Worm (Caenorhabditis elegans) whole organism, L4/young adult: Measurements from ENCODE around the gene nlp-60.

Experiments
- W03F9.2 ChIP-seq: fragments of 150-350 bp; optimal IDR thresholded peaks from 2 replicates; lab custom pipeline; 2014; ENCODE audit warnings: missing biosample characterization, missing genetic modification characterization
- dao-5 ChIP-seq: sonication (generic microtip); optimal IDR thresholded peaks from 2 replicates; lab custom pipeline; 2016; ENCODE audit warnings: missing genotype, missing genetic modification characterization, moderate library complexity, missing compliant biosample characterization
- him-1 ChIP-seq: sonication (generic microtip); optimal IDR thresholded peaks from 2 replicates; lab custom pipeline; 2016; ENCODE audit warnings: missing genotype, missing genetic modification reagents, missing genetic modification characterization, missing compliant biosample characterization

ce11 chrIV:8638761-8639160 lies 40.4 kb downstream of the nlp-60 start, which contains the start of gene F42A9.9:
- no peak for TF ChIP-seq him-1 (tag; lab: Kevin White, UChicago)
- no peak for TF ChIP-seq W03F9.2 (tag; lab: Kevin White, UChicago)
- no peak for TF ChIP-seq dao-5 (tag; lab: Kevin White, UChicago)
